Worm (Caenorhabditis elegans) whole organism, L3 larva: ENCODE data around the gene C02B8.3.

Source experiments
- R02D3.7 ChIP-seq: fragments of 150-350 bp; optimal IDR thresholded peaks from 2 replicates; lab custom pipeline; 2014; ENCODE audit warnings: missing biosample characterization, missing genetic modification characterization
- ZK546.5 ChIP-seq: sonication (generic microtip); optimal IDR thresholded peaks from 2 replicates; lab custom pipeline; 2017; ENCODE audit warnings: missing biosample characterization, missing genetic modification characterization
- ama-1 ChIP-seq: fragments of 150-350 bp; optimal IDR thresholded peaks from 2 replicates; lab custom pipeline; 2018
- elt-3 ChIP-seq, 3 experiments: fragments of 150-350 bp in 1 of 3; sonication (generic microtip) in 2 of 3; optimal IDR thresholded peaks; 2 replicates in 2 of 3; 4 replicates in 1 of 3; lab custom pipeline; 2014 to 2017; ENCODE audit warnings: missing biosample characterization in 3 of 3, missing genetic modification characterization in 3 of 3
- lin-39 ChIP-seq: fragments of 150-350 bp; optimal IDR thresholded peaks from 2 replicates; lab custom pipeline; 2018; ENCODE audit warnings: missing biosample characterization, missing genetic modification reagents, missing genetic modification characterization
- mdl-1 ChIP-seq: fragments of 150-350 bp; optimal IDR thresholded peaks from 2 replicates; lab custom pipeline; 2014; ENCODE audit warnings: missing biosample characterization, missing genetic modification characterization
- nhr-11 ChIP-seq: fragments of 150-350 bp; optimal IDR thresholded peaks from 2 replicates; lab custom pipeline; 2014; ENCODE audit warnings: missing biosample characterization, missing genetic modification characterization
- nhr-23 ChIP-seq: fragments of 150-350 bp; optimal IDR thresholded peaks from 2 replicates; lab custom pipeline; 2014; ENCODE audit warnings: missing biosample characterization, missing genetic modification reagents, missing genetic modification characterization
- nhr-28 ChIP-seq: fragments of 150-350 bp; optimal IDR thresholded peaks from 2 replicates; lab custom pipeline; 2014; ENCODE audit warnings: missing biosample characterization, missing genetic modification characterization
- nhr-43 ChIP-seq: sonication (generic microtip); optimal IDR thresholded peaks from 2 replicates; lab custom pipeline; 2016; ENCODE audit warnings: mild to moderate bottlenecking, missing genetic modification characterization, missing compliant biosample characterization; ENCODE audit not compliant: poor library complexity, severe bottlenecking
- nhr-77 ChIP-seq: fragments of 150-350 bp; optimal IDR thresholded peaks from 2 replicates; lab custom pipeline; 2014; ENCODE audit warnings: missing biosample characterization, missing genetic modification characterization
- snpc-4 ChIP-seq: fragments of 150-350 bp; optimal IDR thresholded peaks from 2 replicates; lab custom pipeline; 2014; ENCODE audit warnings: missing biosample characterization, missing genetic modification characterization
- unc-62 ChIP-seq: fragments of 150-350 bp; sonication (generic microtip); optimal IDR thresholded peaks from 4 replicates; lab custom pipeline; 2014; ENCODE audit warnings: missing biosample characterization, missing genetic modification reagents, missing genetic modification characterization

- TF ChIP-seq ZK546.5 (tag; lab: Kevin White, UChicago) = no peak
- TF ChIP-seq snpc-4 (tag; lab: Kevin White, UChicago) = no peak
- no peak for TF ChIP-seq lin-39
- no peak for TF ChIP-seq ama-1 (lab: Kevin White, UChicago)
- no peak for TF ChIP-seq nhr-43 (tag; lab: Kevin White, UChicago)
- no peak for TF ChIP-seq nhr-77 (tag; lab: Kevin White, UChicago)
- no peak for TF ChIP-seq nhr-28
- TF ChIP-seq R02D3.7 (tag; lab: Kevin White, UChicago) = no peak
- no peak for TF ChIP-seq nhr-23 (tag; lab: Kevin White, UChicago)
- TF ChIP-seq unc-62 (GFP tag; lab: Kevin White, UChicago) = no peak
- TF ChIP-seq elt-3 (tag; optimal IDR thresholded peaks at IDR 0.05; lab: Kevin White, UChicago) = no peak
- TF ChIP-seq mdl-1 = no peak
- TF ChIP-seq nhr-11 (tag; lab: Kevin White, UChicago) = no peak
Measured at ce11 chrX:8098813-8099360, 40.4 kb upstream of the C02B8.3 start, which contains the start of gene catp-5.
